Worm (Caenorhabditis elegans) whole organism, late embryonic: ENCODE results near the gene ins-14.

Experiments used
- C38D4.7 ChIP-seq: fragments of 200-800 bp; sonication (Bioruptor generic); optimal IDR thresholded peaks from 2 replicates; lab custom pipeline; 2018; ENCODE audit warnings: mild to moderate bottlenecking, missing genetic modification characterization, moderate library complexity, missing compliant biosample characterization
- F13H6.1 ChIP-seq: sonication (generic microtip); optimal IDR thresholded peaks from 2 replicates; lab custom pipeline; 2016; ENCODE audit warnings: missing genetic modification characterization, missing compliant biosample characterization
- K02D7.2 ChIP-seq: sonication (generic microtip); optimal IDR thresholded peaks from 2 replicates; lab custom pipeline; 2017; ENCODE audit warnings: mild to moderate bottlenecking, missing genetic modification characterization, missing compliant biosample characterization
- K09A11.1 ChIP-seq: sonication (generic microtip); optimal IDR thresholded peaks from 2 replicates; lab custom pipeline; 2017; ENCODE audit warnings: antibody characterized with exemption, mild to moderate bottlenecking, missing genetic modification characterization, missing compliant biosample characterization; ENCODE audit not compliant: insufficient read depth
- T23F11.4 ChIP-seq: fragments of 200-800 bp; sonication (Bioruptor generic); optimal IDR thresholded peaks from 2 replicates; lab custom pipeline; 2018; ENCODE audit warnings: mild to moderate bottlenecking, missing genetic modification characterization, missing compliant biosample characterization
- ahr-1 ChIP-seq: sonication (generic microtip); optimal IDR thresholded peaks from 2 replicates; lab custom pipeline; 2016; ENCODE audit warnings: missing genetic modification characterization, missing compliant biosample characterization
- ama-1 ChIP-seq: fragments of 150-350 bp; optimal IDR thresholded peaks from 2 replicates; lab custom pipeline; 2014
- ceh-19 ChIP-seq: fragments of 200-800 bp; sonication (Bioruptor generic); optimal IDR thresholded peaks from 2 replicates; lab custom pipeline; 2018; ENCODE audit warnings: mild to moderate bottlenecking, missing genetic modification characterization, missing compliant biosample characterization
- ceh-22 ChIP-seq: sonication (generic microtip); optimal IDR thresholded peaks from 2 replicates; lab custom pipeline; 2017; ENCODE audit warnings: missing biosample characterization, missing genetic modification characterization
- ceh-24 ChIP-seq: sonication (generic microtip); optimal IDR thresholded peaks from 2 replicates; lab custom pipeline; 2016; ENCODE audit warnings: mild to moderate bottlenecking, missing genetic modification characterization, missing compliant biosample characterization
- ceh-31 ChIP-seq: sonication (generic microtip); optimal IDR thresholded peaks from 2 replicates; lab custom pipeline; 2016; ENCODE audit warnings: missing genetic modification characterization, missing compliant biosample characterization
- ceh-34 ChIP-seq: sonication (generic microtip); optimal IDR thresholded peaks from 2 replicates; lab custom pipeline; 2016; ENCODE audit warnings: mild to moderate bottlenecking, missing genetic modification characterization, missing compliant biosample characterization
- ceh-45 ChIP-seq: fragments of 200-800 bp; sonication (Bioruptor generic); IDR thresholded peaks from 2 replicates; pipeline ENCODE4 v1.3.6; 2022; ENCODE audit warnings: missing genetic modification reagents, missing genetic modification characterization, missing compliant biosample characterization
- ceh-48 ChIP-seq: sonication (generic microtip); optimal IDR thresholded peaks from 2 replicates; lab custom pipeline; 2016; ENCODE audit warnings: missing genetic modification characterization, inconsistent platforms, missing compliant biosample characterization
- ceh-6 ChIP-seq: fragments of 200-800 bp; sonication (Bioruptor generic); optimal IDR thresholded peaks from 2 replicates; lab custom pipeline; 2018; ENCODE audit warnings: mild to moderate bottlenecking, missing genetic modification characterization, missing compliant biosample characterization
- ceh-9 ChIP-seq: sonication (generic microtip); optimal IDR thresholded peaks from 2 replicates; lab custom pipeline; 2016; ENCODE audit warnings: mild to moderate bottlenecking, missing genetic modification characterization, inconsistent platforms, missing compliant biosample characterization
- che-1 ChIP-seq: sonication (generic microtip); optimal IDR thresholded peaks from 2 replicates; lab custom pipeline; 2016; ENCODE audit warnings: mild to moderate bottlenecking, missing genetic modification characterization, missing compliant biosample characterization
- dmd-4 ChIP-seq: sonication (generic microtip); optimal IDR thresholded peaks from 2 replicates; lab custom pipeline; 2016; ENCODE audit warnings: borderline replicate concordance, missing genetic modification characterization, missing compliant biosample characterization
- elt-2 ChIP-seq: sonication (generic microtip); optimal IDR thresholded peaks from 2 replicates; lab custom pipeline; 2016; ENCODE audit warnings: missing genetic modification reagents, missing genetic modification characterization, missing compliant biosample characterization
- elt-4 ChIP-seq: sonication (generic microtip); optimal IDR thresholded peaks from 2 replicates; lab custom pipeline; 2016; ENCODE audit warnings: missing genetic modification characterization, missing compliant biosample characterization
- ets-4 ChIP-seq: sonication (generic microtip); optimal IDR thresholded peaks from 2 replicates; lab custom pipeline; 2016; ENCODE audit warnings: missing genetic modification characterization, missing compliant biosample characterization
- fax-1 ChIP-seq: sonication (generic microtip); optimal IDR thresholded peaks from 2 replicates; lab custom pipeline; 2016; ENCODE audit warnings: missing genotype, missing genetic modification characterization, missing compliant biosample characterization
- gmeb-2 ChIP-seq: sonication (generic microtip); optimal IDR thresholded peaks from 2 replicates; lab custom pipeline; 2016; ENCODE audit warnings: missing genetic modification characterization, inconsistent platforms, missing compliant biosample characterization
- hlh-15 ChIP-seq: sonication (generic microtip); optimal IDR thresholded peaks from 2 replicates; lab custom pipeline; 2016; ENCODE audit warnings: missing genetic modification characterization, missing compliant biosample characterization
- hlh-30 ChIP-seq: sonication (generic microtip); optimal IDR thresholded peaks from 2 replicates; lab custom pipeline; 2017; ENCODE audit warnings: antibody characterized with exemption, missing genetic modification characterization, missing compliant biosample characterization; ENCODE audit not compliant: insufficient read depth
- hlh-6 ChIP-seq: sonication (generic microtip); optimal IDR thresholded peaks from 2 replicates; lab custom pipeline; 2016; ENCODE audit warnings: missing genotype, missing genetic modification characterization, missing compliant biosample characterization
- nfya-1 ChIP-seq: sonication (generic microtip); optimal IDR thresholded peaks from 2 replicates; lab custom pipeline; 2017; ENCODE audit warnings: missing genetic modification characterization, mild to moderate bottlenecking, missing compliant biosample characterization, antibody characterized with exemption, moderate library complexity
- nhr-232 ChIP-seq: sonication (generic microtip); optimal IDR thresholded peaks from 2 replicates; lab custom pipeline; 2016; ENCODE audit warnings: missing genetic modification characterization, missing compliant biosample characterization
- npax-4 ChIP-seq: sonication (generic microtip); optimal IDR thresholded peaks from 2 replicates; lab custom pipeline; 2016; ENCODE audit warnings: missing genetic modification characterization, missing compliant biosample characterization
- odd-2 ChIP-seq: sonication (generic microtip); optimal IDR thresholded peaks from 2 replicates; lab custom pipeline; 2017; ENCODE audit warnings: antibody characterized with exemption, mild to moderate bottlenecking, missing genetic modification characterization, missing compliant biosample characterization
- pag-3 ChIP-seq: sonication (generic microtip); optimal IDR thresholded peaks from 2 replicates; lab custom pipeline; 2016; ENCODE audit warnings: missing compliant biosample characterization, missing genetic modification characterization, borderline replicate concordance
- pat-9 ChIP-seq: fragments of 200-800 bp; sonication (Bioruptor generic); optimal IDR thresholded peaks from 2 replicates; lab custom pipeline; 2018; ENCODE audit warnings: mild to moderate bottlenecking, missing genetic modification characterization, moderate library complexity, missing compliant biosample characterization
- pax-1 ChIP-seq: fragments of 150-350 bp; optimal IDR thresholded peaks from 2 replicates; lab custom pipeline; 2014; ENCODE audit warnings: missing biosample characterization, missing genetic modification characterization
- pha-2 ChIP-seq: sonication (generic microtip); optimal IDR thresholded peaks from 2 replicates; lab custom pipeline; 2017; ENCODE audit warnings: mild to moderate bottlenecking, missing genetic modification characterization, missing compliant biosample characterization
- pqm-1 ChIP-seq: sonication (generic microtip); optimal IDR thresholded peaks from 2 replicates; lab custom pipeline; 2016; ENCODE audit warnings: missing genetic modification characterization, missing compliant biosample characterization
- pros-1 ChIP-seq: fragments of 150-350 bp; optimal IDR thresholded peaks from 2 replicates; lab custom pipeline; 2014; ENCODE audit warnings: missing biosample characterization, missing genetic modification reagents, missing genetic modification characterization
- rnt-1 ChIP-seq: sonication (generic microtip); optimal IDR thresholded peaks from 2 replicates; lab custom pipeline; 2016; ENCODE audit warnings: missing genetic modification characterization, missing compliant biosample characterization
- sdc-2 ChIP-seq: sonication (generic microtip); optimal IDR thresholded peaks from 2 replicates; lab custom pipeline; 2016; ENCODE audit warnings: missing genotype, missing genetic modification characterization, missing compliant biosample characterization
- sox-2 ChIP-seq: fragments of 200-800 bp; sonication (Bioruptor generic); IDR thresholded peaks from 2 replicates; pipeline ENCODE4 v1.3.6; 2022; ENCODE audit warnings: missing genetic modification reagents, missing genetic modification characterization, missing compliant biosample characterization
- syd-9 ChIP-seq: sonication (generic microtip); optimal IDR thresholded peaks from 2 replicates; lab custom pipeline; 2016; ENCODE audit warnings: mild to moderate bottlenecking, missing genetic modification characterization, moderate library complexity, missing compliant biosample characterization
- tbx-2 ChIP-seq: sonication (generic microtip); optimal IDR thresholded peaks from 2 replicates; lab custom pipeline; 2016; ENCODE audit warnings: missing genetic modification characterization, missing compliant biosample characterization
- ttx-3 ChIP-seq: sonication (generic microtip); optimal IDR thresholded peaks from 2 replicates; lab custom pipeline; 2016; ENCODE audit warnings: missing genetic modification reagents, missing genetic modification characterization, missing compliant biosample characterization
- unc-42 ChIP-seq: sonication (generic microtip); optimal IDR thresholded peaks from 2 replicates; lab custom pipeline; 2016; ENCODE audit warnings: missing genotype, missing genetic modification characterization, missing compliant biosample characterization
- unc-55 ChIP-seq: sonication (generic microtip); optimal IDR thresholded peaks from 2 replicates; lab custom pipeline; 2017; ENCODE audit warnings: missing biosample characterization, missing genetic modification reagents, missing genetic modification characterization
- unc-86 ChIP-seq: sonication (generic microtip); optimal IDR thresholded peaks from 2 replicates; lab custom pipeline; 2016; ENCODE audit warnings: missing genetic modification characterization, missing compliant biosample characterization
- ztf-16 ChIP-seq: sonication (generic microtip); optimal IDR thresholded peaks from 2 replicates; lab custom pipeline; 2017; ENCODE audit warnings: missing genetic modification characterization, missing compliant biosample characterization

ins-14 gene

DNA sequence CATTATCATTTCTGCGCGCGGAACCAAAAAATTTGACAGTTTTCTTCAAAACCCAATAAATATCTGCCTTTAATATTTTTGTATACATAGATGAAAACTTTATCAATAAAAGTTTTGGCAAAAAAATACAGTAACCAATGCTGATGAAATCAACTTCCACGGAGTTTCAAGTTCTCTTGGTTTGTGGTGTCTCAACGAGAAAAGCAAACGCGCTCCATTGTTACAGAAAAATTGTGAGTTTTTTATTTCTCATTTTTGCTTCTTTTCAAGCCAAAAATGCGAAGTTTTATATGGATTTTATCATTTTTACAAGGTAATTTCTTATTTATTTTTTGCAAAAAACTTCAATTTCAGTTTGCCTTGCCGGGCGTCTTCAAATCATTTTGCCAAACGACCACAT, 10.9 kb downstream of the ins-14 start, which contains the start of gene T14B4.3 (continued):
- TF ChIP-seq sdc-2 (no peak), ets-4 (tag; lab: Kevin White, UChicago) (peak; percentile 76), pat-9 (tag; lab: Kevin White, UChicago) (no peak), sox-2 (GFP tag; lab: Robert Waterston, UW) (no peak)

DNA sequence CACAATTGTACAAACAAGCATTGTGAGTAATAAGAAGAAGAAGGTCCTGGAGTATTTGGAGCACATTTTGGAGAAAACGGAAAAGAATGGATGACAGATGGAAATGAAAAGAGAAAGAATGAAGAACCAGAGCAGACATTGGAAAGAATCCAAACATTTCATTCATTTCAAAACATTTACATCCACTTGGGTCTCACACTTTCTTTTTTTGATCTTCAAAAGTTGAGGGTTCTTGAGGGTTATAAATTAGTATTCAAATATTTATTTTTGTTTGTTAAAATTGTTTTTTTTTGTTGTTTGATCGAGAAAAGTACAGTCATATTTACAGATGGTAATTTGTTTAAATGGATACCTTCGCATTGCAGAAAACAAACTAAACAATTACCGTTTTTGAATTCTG, 11.9 kb downstream of the ins-14 start, which contains the start of gene T14B4.9:
TSS of gene T14B4.9 (minus strand) at position 101 of the 400 bp plus-strand sequence.
- no peak for TF ChIP-seq F13H6.1
- no peak for TF ChIP-seq ceh-19 (GFP tag; lab: Kevin White, UChicago)
- TF ChIP-seq hlh-6 (tag; lab: Kevin White, UChicago) = no peak
- no peak for TF ChIP-seq elt-4
- TF ChIP-seq sdc-2 = no peak
- TF ChIP-seq rnt-1 = no peak
- TF ChIP-seq nhr-232 (tag; lab: Kevin White, UChicago) = no peak
- TF ChIP-seq ceh-6 (GFP tag; lab: Kevin White, UChicago) = no peak
- TF ChIP-seq fax-1 = no peak
- TF ChIP-seq gmeb-2 (tag; lab: Kevin White, UChicago) = no peak
- TF ChIP-seq, all 69 proteins: peak for 0

DNA sequence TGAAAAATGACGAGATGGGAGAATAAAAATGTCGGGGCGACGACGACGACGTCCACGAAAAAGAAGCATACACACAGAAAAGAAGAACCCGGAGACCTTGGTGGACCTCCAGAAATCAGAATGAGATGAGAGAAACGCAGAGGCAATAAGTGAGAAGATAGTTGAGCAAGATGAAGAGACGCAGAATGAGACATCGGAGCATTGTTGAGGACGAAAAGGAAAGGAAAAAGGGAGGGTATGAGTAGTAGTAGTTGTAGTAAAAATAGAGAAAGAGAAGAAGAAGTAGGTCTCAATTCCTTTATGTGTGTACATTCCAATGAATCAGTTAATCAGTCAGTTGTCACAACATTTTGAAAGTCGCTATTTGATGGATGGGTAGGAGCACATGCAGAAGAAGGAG, 16.3 kb downstream of the ins-14 start, which contains the start of gene T14B4.8:
TSS of gene T14B4.8 (minus strand) at position 60 of the 400 bp plus-strand sequence.
- TF ChIP-seq ceh-31 (tag; lab: Kevin White, UChicago) (peak; percentile 31), nfya-1 (tag; lab: Kevin White, UChicago) (peak; percentile 12), tbx-2 (peak; percentile 21), unc-55 (peak; percentile 63), F13H6.1 (no peak), elt-2 (peak; percentile 2), pros-1 (tag; lab: Kevin White, UChicago) (no peak), unc-42 (tag; lab: Kevin White, UChicago) (peak; percentile 57), ceh-45 (GFP tag; lab: Robert Waterston, UW) (no peak)

DNA sequence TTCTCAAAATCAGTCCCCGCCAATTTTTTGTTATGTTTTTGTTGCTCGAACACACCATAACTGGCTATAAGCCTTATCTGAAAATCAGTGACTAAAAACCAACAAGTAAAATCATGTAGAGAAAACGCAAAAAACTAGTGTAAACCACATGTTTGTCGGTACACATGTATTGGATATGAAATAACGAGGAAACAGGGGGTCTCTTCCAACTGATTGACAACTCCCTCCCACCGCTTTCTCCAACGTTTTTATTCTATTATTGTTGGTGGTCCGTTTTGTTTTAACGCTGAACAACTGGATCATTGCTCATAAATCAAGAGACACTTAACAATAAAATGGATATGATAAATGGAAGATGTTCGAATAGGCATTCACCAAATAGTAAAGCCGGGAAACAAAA, 18.8 kb downstream of the ins-14 start:
- TF ChIP-seq ceh-22 (tag; lab: Kevin White, UChicago) (no peak), pros-1 (tag; lab: Kevin White, UChicago) (no peak), T23F11.4 (no peak), pag-3 (tag; lab: Kevin White, UChicago) (no peak), K09A11.1 (tag; lab: Kevin White, UChicago) (no peak), ztf-16 (tag; lab: Kevin White, UChicago) (no peak), ama-1 (lab: Kevin White, UChicago) (no peak), syd-9 (tag; lab: Kevin White, UChicago) (no peak), ceh-24 (tag; lab: Kevin White, UChicago) (no peak), odd-2 (tag; lab: Kevin White, UChicago) (no peak), hlh-30 (tag; lab: Kevin White, UChicago) (no peak), ttx-3 (no peak), ahr-1 (tag; lab: Kevin White, UChicago) (no peak), npax-4 (no peak), pha-2 (tag; lab: Kevin White, UChicago) (no peak), K02D7.2 (tag; lab: Kevin White, UChicago) (no peak)

DNA sequence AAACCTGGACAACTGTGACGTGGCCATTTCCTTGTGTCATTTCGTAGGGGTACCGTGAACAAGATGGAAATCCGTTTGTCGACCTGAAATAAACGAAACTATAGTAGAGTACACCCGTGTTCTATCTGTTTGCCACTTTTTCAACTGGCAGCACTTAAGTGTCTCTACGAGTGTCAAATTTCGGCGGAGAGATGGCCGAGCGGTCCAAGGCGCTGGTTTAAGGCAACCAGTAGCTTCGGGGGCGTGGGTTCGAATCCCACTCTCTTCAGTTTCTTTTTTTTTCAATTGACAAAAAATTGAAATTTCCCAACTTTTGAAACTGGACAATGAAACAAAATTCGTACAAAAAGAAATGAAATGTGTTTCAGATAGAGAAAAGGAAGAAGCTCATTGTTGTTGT, 24.0 kb downstream of the ins-14 start:
- TF ChIP-seq C38D4.7 (GFP tag; lab: Kevin White, UChicago) (peak; percentile 39), pax-1 (no peak), elt-2 (peak; percentile 17), che-1 (tag; lab: Kevin White, UChicago) (peak; percentile 38), ceh-9 (tag; lab: Kevin White, UChicago) (no peak), ceh-34 (tag; lab: Kevin White, UChicago) (peak; percentile 96), hlh-15 (tag; lab: Kevin White, UChicago) (peak; percentile 51), unc-86 (tag; lab: Kevin White, UChicago) (no peak), ceh-48 (tag; lab: Kevin White, UChicago) (peak; percentile 14), ceh-31 (tag; lab: Kevin White, UChicago) (peak; percentile 28), odd-2 (tag; lab: Kevin White, UChicago) (no peak), gmeb-2 (tag; lab: Kevin White, UChicago) (peak; percentile 20), K02D7.2 (tag; lab: Kevin White, UChicago) (no peak), dmd-4 (peak; percentile 10), ceh-19 (GFP tag; lab: Kevin White, UChicago) (peak; percentile 74), tbx-2 (peak; percentile 10), pqm-1 (no peak)
